Worm (Caenorhabditis elegans) whole organism, L1 larva: ENCODE measurements around the gene C27A7.9.

Source experiments
- elt-3 ChIP-seq, 6 experiments: fragments of 150-350 bp in 1 of 6; sonication (generic microtip); optimal IDR thresholded peaks; 2 replicates each; lab custom pipeline; 2017 to 2018; ENCODE audit warnings: missing biosample characterization in 6 of 6, missing genetic modification characterization in 6 of 6, inconsistent platforms in 1 of 6
- fkh-10 ChIP-seq: sonication (generic microtip); optimal IDR thresholded peaks from 2 replicates; lab custom pipeline; 2017; ENCODE audit warnings: missing biosample characterization, missing genetic modification reagents, missing genetic modification characterization
- lin-13 ChIP-seq: fragments of 150-350 bp; optimal IDR thresholded peaks from 2 replicates; lab custom pipeline; 2014; ENCODE audit warnings: missing biosample characterization, missing genetic modification reagents, missing genetic modification characterization
- nhr-77 ChIP-seq: fragments of 150-350 bp; optimal IDR thresholded peaks from 2 replicates; lab custom pipeline; 2014; ENCODE audit warnings: missing biosample characterization, missing genetic modification characterization
- sptf-1 ChIP-seq: fragments of 150-350 bp; optimal IDR thresholded peaks from 2 replicates; lab custom pipeline; 2014; ENCODE audit warnings: missing biosample characterization, missing genetic modification characterization
- zag-1 ChIP-seq: fragments of 150-350 bp; optimal IDR thresholded peaks from 2 replicates; lab custom pipeline; 2014; ENCODE audit warnings: missing biosample characterization, missing genetic modification characterization
- ztf-4 ChIP-seq: fragments of 150-350 bp; optimal IDR thresholded peaks from 2 replicates; lab custom pipeline; 2014; ENCODE audit warnings: missing biosample characterization, missing genetic modification characterization

DNA sequence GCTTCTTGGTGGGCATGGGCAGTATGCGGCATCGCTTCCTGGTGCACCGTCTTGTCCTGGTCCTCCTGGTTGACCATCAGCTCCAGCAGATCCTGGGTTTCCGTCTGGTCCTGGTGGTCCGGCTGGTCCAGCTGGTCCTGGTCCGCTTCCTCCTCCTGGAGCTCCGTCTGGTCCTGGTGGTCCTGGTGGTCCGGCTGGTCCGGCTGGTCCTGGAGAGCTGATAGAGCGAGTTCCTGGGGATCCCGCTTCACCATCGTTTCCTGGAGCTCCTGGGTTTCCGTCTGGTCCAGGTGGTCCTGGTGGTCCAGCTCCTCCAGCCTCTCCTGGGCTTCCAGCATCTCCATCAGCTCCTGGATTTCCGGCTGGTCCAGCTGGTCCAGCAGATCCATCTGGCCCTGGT lies 12.6 kb upstream of the C27A7.9 start:
- TF ChIP-seq elt-3 (tag; optimal IDR thresholded peaks at IDR 0.05; lab: Kevin White, UChicago) = no peak
- no peak for TF ChIP-seq ztf-4 (tag; lab: Kevin White, UChicago)
- TF ChIP-seq nhr-77 = no peak
- TF ChIP-seq zag-1 (tag; lab: Kevin White, UChicago) = no peak
- no peak for TF ChIP-seq lin-13
- TF ChIP-seq fkh-10 = no peak
- TF ChIP-seq sptf-1 (tag; lab: Kevin White, UChicago) = no peak
